Fruit fly (Drosophila melanogaster) whole organism, embryonic: ENCODE data around the gene CG9391.

Source experiments
- Bgb ChIP-seq: fragments of 200-800 bp; sonication (Bioruptor generic); IDR thresholded peaks from 2 replicates; pipeline ENCODE4 v1.3.6; 2022; ENCODE audit warnings: missing biosample characterization, missing genetic modification characterization; ENCODE audit not compliant: partially characterized antibody
- Blimp-1 ChIP-seq: fragments of 200-800 bp; sonication (Bioruptor generic); optimal IDR thresholded peaks from 3 replicates; lab custom pipeline; 2018; ENCODE audit warnings: missing biosample characterization, missing genetic modification characterization, mild to moderate bottlenecking, moderate library complexity, missing genetic modification reagents
- CG10543 ChIP-seq: fragments of 200-800 bp; sonication (Bioruptor generic); optimal IDR thresholded peaks from 3 replicates; lab custom pipeline; 2017; ENCODE audit warnings: missing biosample characterization, mild to moderate bottlenecking, missing genetic modification characterization, moderate library complexity
- CG10565 ChIP-seq: fragments of 200-800 bp; sonication (Bioruptor generic); optimal IDR thresholded peaks from 3 replicates; lab custom pipeline; 2016; ENCODE audit warnings: missing biosample characterization, mild to moderate bottlenecking, missing genetic modification characterization
- CG11723 ChIP-seq: fragments of 200-800 bp; sonication (Bioruptor generic); optimal IDR thresholded peaks from 2 replicates; lab custom pipeline; 2017; ENCODE audit warnings: missing biosample characterization, mild to moderate bottlenecking, missing genetic modification characterization
- CG12769 ChIP-seq: fragments of 200-800 bp; sonication (Bioruptor generic); optimal IDR thresholded peaks from 2 replicates; lab custom pipeline; 2019; ENCODE audit warnings: missing biosample characterization, mild to moderate bottlenecking, missing genetic modification characterization, moderate library complexity
- CG13894 ChIP-seq: fragments of 200-800 bp; sonication (Bioruptor generic); optimal IDR thresholded peaks from 3 replicates; lab custom pipeline; 2018; ENCODE audit warnings: missing biosample characterization, mild to moderate bottlenecking, missing genetic modification characterization, moderate library complexity
- CG14014 ChIP-seq: fragments of 200-800 bp; sonication (Bioruptor generic); IDR thresholded peaks from 2 replicates; pipeline ENCODE4 v1.3.6; 2022; ENCODE audit warnings: missing biosample characterization, missing genetic modification characterization
- CG1603 ChIP-seq: fragments of 200-800 bp; sonication (Bioruptor generic); optimal IDR thresholded peaks from 2 replicates; lab custom pipeline; 2019; ENCODE audit warnings: missing biosample characterization, mild to moderate bottlenecking, missing genetic modification characterization, moderate library complexity
- CG18599 ChIP-seq: fragments of 200-800 bp; sonication (Bioruptor generic); optimal IDR thresholded peaks from 3 replicates; lab custom pipeline; 2017; ENCODE audit warnings: missing biosample characterization, missing genetic modification characterization, mild to moderate bottlenecking, moderate library complexity, missing genetic modification reagents
- CG18764 ChIP-seq: fragments of 200-800 bp; sonication (Bioruptor generic); optimal IDR thresholded peaks from 3 replicates; lab custom pipeline; 2016; ENCODE audit warnings: missing biosample characterization, missing genetic modification characterization
- CG30020 ChIP-seq: fragments of 200-800 bp; optimal IDR thresholded peaks from 2 replicates; lab custom pipeline; 2019; ENCODE audit warnings: missing biosample characterization, mild to moderate bottlenecking, missing genetic modification characterization, moderate library complexity
- CG31388 ChIP-seq: fragments of 200-800 bp; sonication (Bioruptor generic); optimal IDR thresholded peaks from 2 replicates; lab custom pipeline; 2016; ENCODE audit warnings: missing biosample characterization, missing genetic modification characterization
- CG4730 ChIP-seq: fragments of 200-800 bp; sonication (Bioruptor generic); IDR thresholded peaks from 2 replicates; pipeline ENCODE4 v1.3.6; 2022; ENCODE audit warnings: missing biosample characterization, missing genetic modification characterization
- CG4854 ChIP-seq: fragments of 200-800 bp; sonication (Bioruptor generic); optimal IDR thresholded peaks from 2 replicates; lab custom pipeline; 2016; ENCODE audit warnings: missing biosample characterization, missing genetic modification characterization, inconsistent platforms
- CG5245 ChIP-seq: fragments of 200-800 bp; sonication (Bioruptor generic); optimal IDR thresholded peaks from 3 replicates; lab custom pipeline; 2016; ENCODE audit warnings: missing biosample characterization, missing genetic modification characterization
- CG6765 ChIP-seq: fragments of 200-800 bp; sonication (Bioruptor generic); optimal IDR thresholded peaks from 3 replicates; lab custom pipeline; 2017; ENCODE audit warnings: missing biosample characterization, mild to moderate bottlenecking, missing genetic modification characterization
- CG7839 ChIP-seq: fragments of 200-800 bp; sonication (Bioruptor generic); optimal IDR thresholded peaks from 3 replicates; lab custom pipeline; 2018; ENCODE audit warnings: missing biosample characterization, mild to moderate bottlenecking, missing genetic modification characterization, moderate library complexity
- CG8944 ChIP-seq: fragments of 200-800 bp; sonication (Bioruptor generic); optimal IDR thresholded peaks from 3 replicates; lab custom pipeline; 2016; ENCODE audit warnings: missing biosample characterization, missing genetic modification characterization
- CrebB ChIP-seq: fragments of 200-800 bp; sonication (Bioruptor generic); optimal IDR thresholded peaks from 3 replicates; lab custom pipeline; 2018; ENCODE audit warnings: missing biosample characterization, mild to moderate bottlenecking, missing genetic modification characterization
- Dll ChIP-seq: fragments of 200-800 bp; sonication (Bioruptor generic); IDR thresholded peaks from 4 replicates; pipeline ENCODE4 v1.3.6; 2022; ENCODE audit warnings: missing biosample characterization, missing genetic modification characterization; ENCODE audit not compliant: partially characterized antibody
- Doc3 ChIP-seq: fragments of 200-800 bp; sonication (Bioruptor generic); IDR thresholded peaks from 3 replicates; pipeline ENCODE4 v1.3.6; 2022; ENCODE audit warnings: missing biosample characterization, missing genetic modification characterization; ENCODE audit not compliant: partially characterized antibody
- Drgx ChIP-seq: fragments of 200-800 bp; sonication (Bioruptor generic); IDR thresholded peaks from 2 replicates; pipeline ENCODE4 v1.3.6; 2022; ENCODE audit warnings: missing biosample characterization, missing genetic modification characterization
- HLH3B ChIP-seq: fragments of 200-800 bp; sonication (Bioruptor generic); IDR thresholded peaks from 2 replicates; pipeline ENCODE4 v1.3.6; 2022; ENCODE audit warnings: missing biosample characterization, missing genetic modification characterization
- Hr78 ChIP-seq, 2 experiments: fragments of 200-800 bp in 1 of 2; fragments of >200 bp in 1 of 2; sonication (Bioruptor generic) in 1 of 2; optimal IDR thresholded peaks; 2 replicates each; lab custom pipeline; 2017 to 2019; ENCODE audit warnings: missing biosample characterization in 2 of 2, missing genetic modification characterization in 2 of 2, mild to moderate bottlenecking in 1 of 2, moderate library complexity in 1 of 2
- Jarid2 ChIP-seq: fragments of 200-800 bp; sonication (Bioruptor generic); optimal IDR thresholded peaks from 3 replicates; lab custom pipeline; 2017; ENCODE audit warnings: mild to moderate bottlenecking, missing biosample characterization, missing genetic modification reagents, missing genetic modification characterization
- MBD-R2 ChIP-seq: fragments of 200-800 bp; sonication (Bioruptor generic); IDR thresholded peaks from 2 replicates; pipeline ENCODE4 v1.3.6; 2022; ENCODE audit warnings: missing biosample characterization, missing genetic modification characterization
- Six4 ChIP-seq: fragments of 200-800 bp; sonication (Bioruptor generic); optimal IDR thresholded peaks from 2 replicates; lab custom pipeline; 2016; ENCODE audit warnings: missing biosample characterization, missing genetic modification characterization
- Sox102F ChIP-seq: fragments of 200-800 bp; sonication (Bioruptor generic); optimal IDR thresholded peaks from 2 replicates; lab custom pipeline; 2018; ENCODE audit warnings: missing biosample characterization, mild to moderate bottlenecking, missing genetic modification characterization, moderate library complexity
- Ssrp ChIP-seq: fragments of 200-800 bp; sonication (Bioruptor generic); optimal IDR thresholded peaks from 2 replicates; lab custom pipeline; 2018; ENCODE audit warnings: missing biosample characterization, mild to moderate bottlenecking, missing genetic modification characterization, moderate library complexity
- Usf ChIP-seq: fragments of 200-800 bp; sonication (Bioruptor generic); optimal IDR thresholded peaks from 2 replicates; lab custom pipeline; 2017; ENCODE audit warnings: missing genotype, missing biosample characterization, missing genetic modification characterization
- Xrp1 ChIP-seq: fragments of 200-800 bp; sonication (Bioruptor generic); IDR thresholded peaks from 2 replicates; pipeline ENCODE4 v1.3.6; 2022; ENCODE audit warnings: missing biosample characterization, missing genetic modification characterization
- chm ChIP-seq: fragments of 200-800 bp; sonication (Bioruptor generic); IDR thresholded peaks from 2 replicates; pipeline ENCODE4 v1.3.6; 2022; ENCODE audit warnings: missing biosample characterization, missing genetic modification characterization
- fd64A ChIP-seq: fragments of 200-800 bp; sonication (Bioruptor generic); optimal IDR thresholded peaks from 3 replicates; lab custom pipeline; 2018; ENCODE audit warnings: missing biosample characterization, mild to moderate bottlenecking, missing genetic modification characterization
- ftz-f1 ChIP-seq: fragments of 200-800 bp; sonication (Bioruptor generic); optimal IDR thresholded peaks from 2 replicates; lab custom pipeline; 2016; ENCODE audit warnings: missing biosample characterization, missing genetic modification characterization
- gsb ChIP-seq: fragments of 200-800 bp; sonication (Bioruptor generic); IDR thresholded peaks from 2 replicates; pipeline ENCODE4 v1.3.6; 2022; ENCODE audit warnings: missing biosample characterization, missing genetic modification characterization
- hbn ChIP-seq: fragments of 200-800 bp; sonication (Bioruptor generic); IDR thresholded peaks from 2 replicates; pipeline ENCODE4 v1.3.6; 2022; ENCODE audit warnings: missing biosample characterization, missing genetic modification characterization; ENCODE audit not compliant: partially characterized antibody
- kay ChIP-seq: fragments of 200-800 bp; sonication (Bioruptor generic); optimal IDR thresholded peaks from 2 replicates; lab custom pipeline; 2016; ENCODE audit warnings: missing biosample characterization, missing genetic modification characterization
- knrl ChIP-seq: fragments of 200-800 bp; sonication (Bioruptor generic); IDR thresholded peaks from 3 replicates; pipeline ENCODE4 v1.3.6; 2022; ENCODE audit warnings: missing biosample characterization, missing genetic modification characterization; ENCODE audit not compliant: partially characterized antibody
- mam ChIP-seq: fragments of 200-800 bp; sonication (Bioruptor generic); optimal IDR thresholded peaks from 3 replicates; lab custom pipeline; 2016; ENCODE audit warnings: missing biosample characterization, missing genetic modification characterization
- nau ChIP-seq: fragments of 200-800 bp; sonication (Bioruptor generic); optimal IDR thresholded peaks from 3 replicates; lab custom pipeline; 2017; ENCODE audit warnings: missing biosample characterization, mild to moderate bottlenecking, missing genetic modification characterization, missing genetic modification reagents
- nerfin-2 ChIP-seq: fragments of 200-800 bp; sonication (Bioruptor generic); IDR thresholded peaks from 2 replicates; pipeline ENCODE4 v1.3.6; 2022; ENCODE audit warnings: missing biosample characterization, missing genetic modification characterization; ENCODE audit not compliant: partially characterized antibody
- org-1 ChIP-seq: fragments of 200-800 bp; sonication (Bioruptor generic); optimal IDR thresholded peaks from 2 replicates; lab custom pipeline; 2017; ENCODE audit warnings: missing biosample characterization, missing genetic modification characterization
- p53 ChIP-seq: fragments of 200-800 bp; sonication (Bioruptor generic); optimal IDR thresholded peaks from 2 replicates; lab custom pipeline; 2016; ENCODE audit warnings: missing biosample characterization, missing genetic modification characterization
- pnt ChIP-seq: fragments of 200-800 bp; sonication (Bioruptor generic); optimal IDR thresholded peaks from 3 replicates; lab custom pipeline; 2016; ENCODE audit warnings: missing biosample characterization, missing genetic modification characterization
- pum ChIP-seq: fragments of 200-800 bp; sonication (Bioruptor generic); optimal IDR thresholded peaks from 2 replicates; lab custom pipeline; 2016; ENCODE audit warnings: missing biosample characterization, missing genetic modification characterization
- sqz ChIP-seq: fragments of 200-800 bp; sonication (Bioruptor generic); optimal IDR thresholded peaks from 3 replicates; lab custom pipeline; 2018; ENCODE audit warnings: missing biosample characterization, mild to moderate bottlenecking, missing genetic modification characterization
- tgo ChIP-seq: fragments of 200-800 bp; sonication (Bioruptor generic); IDR thresholded peaks from 3 replicates; pipeline ENCODE4 v1.3.6; 2022; ENCODE audit warnings: missing biosample characterization, missing genetic modification characterization
- tna ChIP-seq: fragments of 200-800 bp; sonication (Bioruptor generic); IDR thresholded peaks from 2 replicates; pipeline ENCODE4 v1.3.6; 2022; ENCODE audit warnings: missing biosample characterization, missing genetic modification characterization; ENCODE audit not compliant: partially characterized antibody
- unc-4 ChIP-seq: fragments of 200-800 bp; sonication (Bioruptor generic); IDR thresholded peaks from 2 replicates; pipeline ENCODE4 v1.3.6; 2022; ENCODE audit warnings: missing biosample characterization, missing genetic modification characterization; ENCODE audit not compliant: partially characterized antibody
- unpg ChIP-seq: fragments of 200-800 bp; sonication (Bioruptor generic); optimal IDR thresholded peaks from 3 replicates; lab custom pipeline; 2018; ENCODE audit warnings: missing biosample characterization, mild to moderate bottlenecking, missing genetic modification characterization, moderate library complexity

The CG9391 gene

DNA sequence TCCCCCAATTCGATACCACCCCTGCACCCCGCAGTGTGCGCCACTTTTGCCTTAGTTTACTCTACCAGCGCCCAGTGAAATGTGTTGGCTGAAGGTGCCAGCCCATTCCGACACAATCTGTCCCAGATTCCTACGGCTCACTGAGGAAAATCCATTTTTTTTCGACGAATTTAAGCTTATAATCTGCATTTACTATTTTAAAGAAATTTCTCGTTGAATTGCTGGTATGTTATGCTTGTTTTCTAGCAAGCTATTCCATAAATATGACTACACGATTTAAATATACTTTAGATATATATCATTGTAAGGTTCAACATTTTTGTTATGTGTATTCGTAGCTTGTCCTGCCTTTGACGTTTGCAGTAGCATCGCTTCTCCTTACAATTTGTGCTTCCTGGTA lies 44.9 kb downstream of the CG9391 start (continued):
- TF ChIP-seq CG4854 (GFP tag; lab: Kevin White, UChicago) (no peak), chm (no peak), pum (no peak), MBD-R2 (GFP tag; lab: Robert Waterston, UW) (no peak), CG1603 (peak; percentile 24), knrl (GFP tag; lab: Robert Waterston, UW) (no peak), tna (GFP tag; lab: Robert Waterston, UW) (no peak), CG10565 (GFP tag; lab: Kevin White, UChicago) (no peak), CG13894 (tag; lab: Kevin White, UChicago) (no peak), Jarid2 (GFP tag; lab: Kevin White, UChicago) (no peak), sqz (no peak), ftz-f1 (GFP tag; lab: Kevin White, UChicago) (no peak), tgo (GFP tag; lab: Robert Waterston, UW) (no peak), HLH3B (GFP tag; lab: Robert Waterston, UW) (no peak), CG14014 (GFP tag; lab: Robert Waterston, UW) (no peak), CrebB (tag; lab: Kevin White, UChicago) (no peak), gsb (no peak), CG18599 (GFP tag; lab: Kevin White, UChicago) (no peak), fd64A (GFP tag; lab: Kevin White, UChicago) (no peak), kay (GFP tag; lab: Kevin White, UChicago) (no peak), CG5245 (no peak), Xrp1 (GFP tag; lab: Robert Waterston, UW) (no peak), Doc3 (GFP tag; lab: Robert Waterston, UW) (no peak), CG11723 (GFP tag; lab: Kevin White, UChicago) (no peak), Six4 (GFP tag; lab: Kevin White, UChicago) (no peak), CG6765 (no peak), Hr78 (GFP tag; optimal IDR thresholded peaks at IDR 0.05; lab: Kevin White, UChicago) (no peak), CG8944 (GFP tag; lab: Kevin White, UChicago) (no peak), pnt (GFP tag; lab: Kevin White, UChicago) (no peak), CG18764 (GFP tag; lab: Kevin White, UChicago) (no peak), nerfin-2 (no peak), org-1 (GFP tag; lab: Kevin White, UChicago) (no peak), CG12769 (tag; lab: Kevin White, UChicago) (peak; percentile 21), unpg (GFP tag; lab: Kevin White, UChicago) (peak; percentile 32), nau (GFP tag; lab: Kevin White, UChicago) (no peak), CG4730 (GFP tag; lab: Robert Waterston, UW) (no peak), CG30020 (tag; lab: Kevin White, UChicago) (no peak), Sox102F (peak; percentile 46), Ssrp (tag; lab: Kevin White, UChicago) (no peak), p53 (GFP tag; lab: Kevin White, UChicago) (no peak), hbn (GFP tag; lab: Robert Waterston, UW) (no peak), CG7839 (tag; lab: Kevin White, UChicago) (peak; percentile 51), Blimp-1 (peak; percentile 35), Drgx (GFP tag; lab: Robert Waterston, UW) (peak; percentile 59), Bgb (GFP tag; lab: Robert Waterston, UW) (no peak), Usf (GFP tag; lab: Kevin White, UChicago) (no peak), Dll (no peak), mam (GFP tag; lab: Kevin White, UChicago) (no peak), CG31388 (GFP tag; lab: Kevin White, UChicago) (no peak), CG10543 (no peak), unc-4 (GFP tag; lab: Robert Waterston, UW) (no peak)
